Fruit fly (Drosophila melanogaster) whole organism, embryonic: ENCODE results near the gene CG31343.

Source experiments
- Adf1 ChIP-seq: fragments of 200-800 bp; sonication (Bioruptor generic); IDR thresholded peaks from 2 replicates; pipeline ENCODE4 v1.3.6; 2022; ENCODE audit warnings: missing biosample characterization, missing genetic modification characterization
- Atf6 ChIP-seq: fragments of 200-800 bp; sonication (Bioruptor generic); IDR thresholded peaks from 2 replicates; pipeline ENCODE4 v1.3.6; 2022; ENCODE audit warnings: missing biosample characterization, missing genetic modification characterization
- Awh ChIP-seq: fragments of 200-800 bp; sonication (Bioruptor generic); IDR thresholded peaks from 2 replicates; pipeline ENCODE4, ENCODE4 v1.3.6; 2022; ENCODE audit warnings: missing biosample characterization, missing genetic modification characterization
- B-H1 ChIP-seq: fragments of 200-800 bp; sonication (Bioruptor generic); IDR thresholded peaks from 3 replicates; pipeline ENCODE4 v1.3.6; 2022; ENCODE audit warnings: missing biosample characterization, missing genetic modification characterization
- Blimp-1 ChIP-seq: fragments of 200-800 bp; sonication (Bioruptor generic); optimal IDR thresholded peaks from 3 replicates; lab custom pipeline; 2018; ENCODE audit warnings: missing biosample characterization, missing genetic modification characterization, mild to moderate bottlenecking, moderate library complexity, missing genetic modification reagents
- CG10565 ChIP-seq: fragments of 200-800 bp; sonication (Bioruptor generic); optimal IDR thresholded peaks from 3 replicates; lab custom pipeline; 2016; ENCODE audit warnings: missing biosample characterization, mild to moderate bottlenecking, missing genetic modification characterization
- CG12744 ChIP-seq: fragments of 200-800 bp; sonication (Bioruptor generic); optimal IDR thresholded peaks from 2 replicates; lab custom pipeline; 2016; ENCODE audit warnings: missing biosample characterization, missing genetic modification characterization
- CG13287 ChIP-seq: fragments of 200-800 bp; sonication (Bioruptor generic); IDR thresholded peaks from 2 replicates; pipeline ENCODE4 v1.3.6; 2022; ENCODE audit warnings: missing biosample characterization, missing genetic modification characterization; ENCODE audit not compliant: partially characterized antibody
- CG13624 ChIP-seq: fragments of 200-800 bp; sonication (Bioruptor generic); optimal IDR thresholded peaks from 2 replicates; lab custom pipeline; 2016; ENCODE audit warnings: missing biosample characterization, missing genetic modification characterization
- CG14441 ChIP-seq: fragments of 200-800 bp; sonication (Bioruptor generic); IDR thresholded peaks from 2 replicates; pipeline ENCODE4 v1.3.6; 2022; ENCODE audit warnings: missing biosample characterization, missing genetic modification characterization
- CG15269 ChIP-seq: fragments of 200-800 bp; sonication (Bioruptor generic); optimal IDR thresholded peaks from 2 replicates; lab custom pipeline; 2018; ENCODE audit warnings: missing biosample characterization, mild to moderate bottlenecking, missing genetic modification characterization, moderate library complexity
- CG16813 ChIP-seq: fragments of 200-800 bp; sonication (Bioruptor generic); IDR thresholded peaks from 3 replicates; pipeline ENCODE4 v1.3.6; 2022; ENCODE audit warnings: missing biosample characterization, missing genetic modification characterization; ENCODE audit not compliant: partially characterized antibody
- CG17385 ChIP-seq: fragments of 200-800 bp; sonication (Bioruptor generic); optimal IDR thresholded peaks from 3 replicates; lab custom pipeline; 2018; ENCODE audit warnings: missing biosample characterization, mild to moderate bottlenecking, missing genetic modification characterization
- CG18599 ChIP-seq: fragments of 200-800 bp; sonication (Bioruptor generic); optimal IDR thresholded peaks from 3 replicates; lab custom pipeline; 2017; ENCODE audit warnings: missing biosample characterization, missing genetic modification characterization, mild to moderate bottlenecking, moderate library complexity, missing genetic modification reagents
- CG2120 ChIP-seq: fragments of 200-800 bp; sonication (Bioruptor generic); optimal IDR thresholded peaks from 3 replicates; lab custom pipeline; 2016; ENCODE audit warnings: missing biosample characterization, missing genetic modification characterization
- CG2202 ChIP-seq: fragments of 200-800 bp; sonication (Bioruptor generic); optimal IDR thresholded peaks from 2 replicates; lab custom pipeline; 2018; ENCODE audit warnings: missing biosample characterization, mild to moderate bottlenecking, missing genetic modification characterization
- CG30020 ChIP-seq: fragments of 200-800 bp; optimal IDR thresholded peaks from 2 replicates; lab custom pipeline; 2019; ENCODE audit warnings: missing biosample characterization, mild to moderate bottlenecking, missing genetic modification characterization, moderate library complexity
- CG42726 ChIP-seq: fragments of 200-800 bp; sonication (Bioruptor generic); IDR thresholded peaks from 2 replicates; pipeline ENCODE4 v1.3.6; 2022; ENCODE audit warnings: missing biosample characterization, missing genetic modification characterization; ENCODE audit not compliant: partially characterized antibody
- CG4820 ChIP-seq: fragments of 200-800 bp; sonication (Bioruptor generic); optimal IDR thresholded peaks from 3 replicates; lab custom pipeline; 2016; ENCODE audit warnings: missing biosample characterization, missing genetic modification characterization
- CG6272 ChIP-seq: fragments of 200-800 bp; sonication (Bioruptor generic); IDR thresholded peaks from 2 replicates; pipeline ENCODE4 v1.3.6; 2022; ENCODE audit warnings: missing biosample characterization, missing genetic modification characterization
- CG7357 ChIP-seq: fragments of 200-800 bp; sonication (Bioruptor generic); IDR thresholded peaks from 3 replicates; pipeline ENCODE4 v1.3.6; 2022; ENCODE audit warnings: missing biosample characterization, missing genetic modification characterization
- CG7372 ChIP-seq: fragments of 200-800 bp; sonication (Bioruptor generic); IDR thresholded peaks from 2 replicates; pipeline ENCODE4 v1.3.6; 2022; ENCODE audit warnings: missing biosample characterization, missing genetic modification characterization
- Fer1 ChIP-seq: fragments of 200-800 bp; sonication (Bioruptor generic); optimal IDR thresholded peaks from 2 replicates; lab custom pipeline; 2017; ENCODE audit warnings: missing biosample characterization, mild to moderate bottlenecking, missing genetic modification characterization
- Jarid2 ChIP-seq: fragments of 200-800 bp; sonication (Bioruptor generic); optimal IDR thresholded peaks from 3 replicates; lab custom pipeline; 2017; ENCODE audit warnings: mild to moderate bottlenecking, missing biosample characterization, missing genetic modification reagents, missing genetic modification characterization
- Med ChIP-seq: fragments of 200-800 bp; sonication (Bioruptor generic); peaks from one replicate; lab custom pipeline; 2016; ENCODE audit warnings: missing biosample characterization, missing genetic modification characterization, mild to moderate bottlenecking, inconsistent platforms, moderate library complexity
- NC2α ChIP-seq: fragments of 200-800 bp; sonication (Bioruptor generic); optimal IDR thresholded peaks from 2 replicates; lab custom pipeline; 2016; ENCODE audit warnings: missing biosample characterization, missing genetic modification characterization
- NK7.1 ChIP-seq: fragments of 200-800 bp; sonication (Bioruptor generic); optimal IDR thresholded peaks from 3 replicates; lab custom pipeline; 2016; ENCODE audit warnings: missing biosample characterization, missing genetic modification characterization
- Nf-YA ChIP-seq: fragments of 200-800 bp; sonication (Bioruptor generic); IDR thresholded peaks from 2 replicates; pipeline ENCODE4 v1.3.6; 2022; ENCODE audit warnings: missing biosample characterization, missing genetic modification characterization
- Oaz ChIP-seq: fragments of 200-800 bp; sonication (Bioruptor generic); IDR thresholded peaks from 2 replicates; pipeline ENCODE4 v1.3.6; 2022; ENCODE audit warnings: missing biosample characterization, missing genetic modification characterization
- Rfx ChIP-seq: fragments of 200-800 bp; sonication (Bioruptor generic); IDR thresholded peaks from 2 replicates; pipeline ENCODE4 v1.3.6; 2022; ENCODE audit warnings: missing biosample characterization, missing genetic modification characterization
- Sry-β ChIP-seq: fragments of 200-800 bp; sonication (Bioruptor generic); optimal IDR thresholded peaks from 2 replicates; lab custom pipeline; 2018; ENCODE audit warnings: missing biosample characterization, mild to moderate bottlenecking, missing genetic modification characterization, moderate library complexity
- Tbp ChIP-seq: fragments of >200 bp; optimal IDR thresholded peaks from 2 replicates; lab custom pipeline; 2018; ENCODE audit warnings: missing biosample characterization, missing genetic modification characterization
- ato ChIP-seq: fragments of 200-800 bp; sonication (Bioruptor generic); IDR thresholded peaks from 2 replicates; pipeline ENCODE4 v1.3.6; 2022; ENCODE audit warnings: missing biosample characterization, missing genetic modification characterization; ENCODE audit not compliant: partially characterized antibody
- bbx ChIP-seq: fragments of 200-800 bp; sonication (Bioruptor generic); IDR thresholded peaks from 2 replicates; pipeline ENCODE4 v1.3.6; 2022; ENCODE audit warnings: missing biosample characterization, missing genetic modification characterization; ENCODE audit not compliant: partially characterized antibody
- fd102C ChIP-seq: fragments of 200-800 bp; sonication (Bioruptor generic); optimal IDR thresholded peaks from 2 replicates; lab custom pipeline; 2018; ENCODE audit warnings: missing biosample characterization, mild to moderate bottlenecking, missing genetic modification characterization, moderate library complexity
- fd64A ChIP-seq: fragments of 200-800 bp; sonication (Bioruptor generic); optimal IDR thresholded peaks from 3 replicates; lab custom pipeline; 2018; ENCODE audit warnings: missing biosample characterization, mild to moderate bottlenecking, missing genetic modification characterization
- ftz-f1 ChIP-seq: fragments of 200-800 bp; sonication (Bioruptor generic); optimal IDR thresholded peaks from 2 replicates; lab custom pipeline; 2016; ENCODE audit warnings: missing biosample characterization, missing genetic modification characterization
- ham ChIP-seq: fragments of 200-800 bp; sonication (Bioruptor generic); IDR thresholded peaks from 2 replicates; pipeline ENCODE4 v1.3.6; 2022; ENCODE audit warnings: missing biosample characterization, missing genetic modification characterization
- hbn ChIP-seq: fragments of 200-800 bp; sonication (Bioruptor generic); IDR thresholded peaks from 2 replicates; pipeline ENCODE4 v1.3.6; 2022; ENCODE audit warnings: missing biosample characterization, missing genetic modification characterization; ENCODE audit not compliant: partially characterized antibody
- ind ChIP-seq: fragments of 200-800 bp; sonication (Bioruptor generic); optimal IDR thresholded peaks from 3 replicates; lab custom pipeline; 2016; ENCODE audit warnings: missing biosample characterization, missing genetic modification characterization
- nerfin-1 ChIP-seq: fragments of 200-800 bp; sonication (Bioruptor generic); optimal IDR thresholded peaks from 3 replicates; lab custom pipeline; 2019; ENCODE audit warnings: missing biosample characterization, mild to moderate bottlenecking, missing genetic modification characterization, moderate library complexity
- pb ChIP-seq: fragments of 200-800 bp; sonication (Bioruptor generic); optimal IDR thresholded peaks from 3 replicates; lab custom pipeline; 2016; ENCODE audit warnings: missing biosample characterization, missing genetic modification characterization
- pho ChIP-seq: fragments of 200-800 bp; sonication (Bioruptor generic); optimal IDR thresholded peaks from 2 replicates; lab custom pipeline; 2016; ENCODE audit warnings: missing biosample characterization, missing genetic modification characterization
- sc ChIP-seq, 3 experiments: fragments of >200 bp in 2 of 3; fragments of 200-800 bp in 1 of 3; sonication (Bioruptor generic) in 1 of 3; optimal IDR thresholded peaks; 2 replicates in 2 of 3; 3 replicates in 1 of 3; lab custom pipeline; 2017; ENCODE audit warnings: mild to moderate bottlenecking in 1 of 3, missing biosample characterization in 1 of 3, missing genetic modification characterization in 1 of 3, missing genetic modification reagents in 1 of 3
- sens-2 ChIP-seq: fragments of 200-800 bp; sonication (Bioruptor generic); IDR thresholded peaks from 2 replicates; pipeline ENCODE4 v1.3.6; 2022; ENCODE audit warnings: missing biosample characterization, missing genetic modification characterization
- slbo ChIP-seq: fragments of 200-800 bp; sonication (Bioruptor generic); IDR thresholded peaks from 2 replicates; pipeline ENCODE4 v1.3.6; 2022; ENCODE audit warnings: missing biosample characterization, missing genetic modification characterization
- slou ChIP-seq: fragments of 200-800 bp; sonication (Bioruptor generic); optimal IDR thresholded peaks from 3 replicates; lab custom pipeline; 2016; ENCODE audit warnings: missing biosample characterization, missing genetic modification characterization
- sqz ChIP-seq: fragments of 200-800 bp; sonication (Bioruptor generic); optimal IDR thresholded peaks from 3 replicates; lab custom pipeline; 2018; ENCODE audit warnings: missing biosample characterization, mild to moderate bottlenecking, missing genetic modification characterization
- trem ChIP-seq: fragments of 200-800 bp; optimal IDR thresholded peaks from 3 replicates; lab custom pipeline; 2019; ENCODE audit warnings: missing biosample characterization, mild to moderate bottlenecking, missing genetic modification characterization, moderate library complexity
- tx ChIP-seq: fragments of 200-800 bp; sonication (Bioruptor generic); optimal IDR thresholded peaks from 2 replicates; lab custom pipeline; 2016; ENCODE audit warnings: missing biosample characterization, missing genetic modification characterization
- wek ChIP-seq: fragments of 200-800 bp; sonication (Bioruptor generic); optimal IDR thresholded peaks from 3 replicates; lab custom pipeline; 2018; ENCODE audit warnings: missing biosample characterization, mild to moderate bottlenecking, missing genetic modification characterization, moderate library complexity

Gene CG31343

DNA sequence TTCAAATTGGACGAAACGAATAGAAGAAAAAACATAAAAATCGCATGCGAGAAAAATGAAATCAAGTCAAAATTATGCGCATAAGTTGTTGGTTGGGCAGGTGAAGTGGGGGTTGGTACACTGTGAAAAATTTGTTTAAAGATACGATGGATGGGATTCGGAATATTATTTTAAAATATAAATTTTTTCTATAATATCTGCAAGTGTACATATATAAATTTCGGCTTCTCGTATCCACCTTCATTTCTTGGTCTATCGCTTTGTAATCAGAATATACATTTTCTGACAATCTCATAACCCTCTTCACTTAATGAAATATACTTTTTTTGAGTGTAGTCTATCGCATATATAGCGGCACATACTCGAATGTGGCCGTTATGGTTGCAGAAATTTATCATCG is 41.7 kb upstream of the CG31343 start (continued):
- TF ChIP-seq CG42726 (no peak), NK7.1 (no peak), Fer1 (GFP tag; lab: Kevin White, UChicago) (no peak), ham (no peak), Jarid2 (GFP tag; lab: Kevin White, UChicago) (no peak), Med (no peak), CG2202 (tag; lab: Kevin White, UChicago) (no peak), CG14441 (no peak), Nf-YA (GFP tag; lab: Robert Waterston, UW) (no peak), CG30020 (no peak), slou (GFP tag; lab: Kevin White, UChicago) (no peak), ftz-f1 (no peak), pho (no peak), CG13624 (GFP tag; lab: Kevin White, UChicago) (no peak), Oaz (GFP tag; lab: Robert Waterston, UW) (no peak), B-H1 (GFP tag; lab: Robert Waterston, UW) (no peak), CG6272 (no peak), pb (no peak), CG7372 (GFP tag; lab: Robert Waterston, UW) (no peak), CG17385 (GFP tag; lab: Kevin White, UChicago) (peak; percentile 13), ato (GFP tag; lab: Robert Waterston, UW) (no peak), fd64A (GFP tag; lab: Kevin White, UChicago) (no peak), fd102C (GFP tag; lab: Kevin White, UChicago) (no peak), nerfin-1 (no peak), Sry-β (GFP tag; lab: Kevin White, UChicago) (no peak), ind (GFP tag; lab: Kevin White, UChicago) (peak; percentile 14), CG16813 (no peak), CG18599 (no peak), sens-2 (GFP tag; lab: Robert Waterston, UW) (no peak), CG4820 (GFP tag; lab: Kevin White, UChicago) (peak; percentile 9), tx (no peak), CG13287 (GFP tag; lab: Robert Waterston, UW) (no peak), slbo (GFP tag; lab: Robert Waterston, UW) (no peak), Awh (no peak), CG7357 (no peak), NC2α (GFP tag; lab: Kevin White, UChicago) (no peak), Atf6 (GFP tag; lab: Robert Waterston, UW) (no peak), hbn (GFP tag; lab: Robert Waterston, UW) (no peak), Tbp (GFP tag; lab: Kevin White, UChicago) (no peak), CG10565 (GFP tag; lab: Kevin White, UChicago) (no peak), CG12744 (GFP tag; lab: Kevin White, UChicago) (no peak), Adf1 (GFP tag; lab: Robert Waterston, UW) (no peak), sqz (GFP tag; lab: Kevin White, UChicago) (no peak), Rfx (GFP tag; lab: Robert Waterston, UW) (no peak), sc (optimal IDR thresholded peaks at IDR 0.05; lab: Kevin White, UChicago) (no peak), sc (GFP tag; optimal IDR thresholded peaks at IDR 0.05; lab: Kevin White, UChicago) (no peak), CG15269 (tag; lab: Kevin White, UChicago) (peak; percentile 55), wek (no peak), CG2120 (no peak), trem (tag; lab: Kevin White, UChicago) (no peak), Blimp-1 (GFP tag; lab: Kevin White, UChicago) (peak; percentile 30), bbx (GFP tag; lab: Robert Waterston, UW) (no peak)
